Worm (Caenorhabditis elegans) whole organism, young adult: ENCODE measurements around the gene pas-2.

ENCODE experiments used
- B0035.1 ChIP-seq: sonication (generic microtip); optimal IDR thresholded peaks from 2 replicates; lab custom pipeline; 2016; ENCODE audit warnings: missing genetic modification characterization, mild to moderate bottlenecking, missing compliant biosample characterization, missing genotype, missing genetic modification reagents
- C17E4.6 ChIP-seq: fragments of 200-800 bp; sonication (Bioruptor generic); IDR thresholded peaks from 2 replicates; pipeline ENCODE4 v1.3.6; 2022; ENCODE audit warnings: missing genetic modification reagents, missing genetic modification characterization, missing compliant biosample characterization
- F10E7.11 ChIP-seq: sonication (generic microtip); optimal IDR thresholded peaks from 2 replicates; lab custom pipeline; 2017; ENCODE audit warnings: mild to moderate bottlenecking, missing genetic modification characterization, moderate library complexity, missing compliant biosample characterization
- F22D6.2 ChIP-seq: sonication (generic microtip); optimal IDR thresholded peaks from 2 replicates; lab custom pipeline; 2016; ENCODE audit warnings: mild to moderate bottlenecking, missing genetic modification characterization, missing compliant biosample characterization
- F33H1.4 ChIP-seq: fragments of 200-800 bp; sonication (Bioruptor generic); IDR thresholded peaks from 2 replicates; pipeline ENCODE4 v1.3.6; 2022; ENCODE audit warnings: missing genetic modification reagents, missing genetic modification characterization, missing compliant biosample characterization
- F49E8.2 ChIP-seq: sonication (generic microtip); optimal IDR thresholded peaks from 3 replicates; lab custom pipeline; 2017; ENCODE audit warnings: missing genetic modification characterization, mild to moderate bottlenecking, missing compliant biosample characterization, antibody characterized with exemption, moderate library complexity; ENCODE audit not compliant: insufficient read depth
- F55B11.4 ChIP-seq: sonication (generic microtip); optimal IDR thresholded peaks from 2 replicates; lab custom pipeline; 2016; ENCODE audit warnings: missing compliant biosample characterization, missing genetic modification characterization, borderline replicate concordance; ENCODE audit not compliant: insufficient read depth
- Y53G8AR.9 ChIP-seq: fragments of 200-800 bp; sonication (Bioruptor generic); conservative IDR thresholded peaks from 2 replicates; pipeline ENCODE4 v1.3.6; 2022; ENCODE audit warnings: missing genetic modification reagents, missing genetic modification characterization, missing compliant biosample characterization
- ZK185.1 ChIP-seq: sonication (generic microtip); optimal IDR thresholded peaks from 2 replicates; lab custom pipeline; 2016; ENCODE audit warnings: mild to moderate bottlenecking, missing genetic modification characterization, missing compliant biosample characterization; ENCODE audit not compliant: poor library complexity, severe bottlenecking
- athp-1 ChIP-seq: sonication (generic microtip); optimal IDR thresholded peaks from 2 replicates; lab custom pipeline; 2017; ENCODE audit warnings: mild to moderate bottlenecking, missing genetic modification characterization, missing compliant biosample characterization
- bed-1 ChIP-seq: fragments of 200-800 bp; sonication (Bioruptor generic); IDR thresholded peaks from 2 replicates; pipeline ENCODE4 v1.3.6; 2022; ENCODE audit warnings: missing genetic modification reagents, missing genetic modification characterization, missing compliant biosample characterization
- cebp-2 ChIP-seq: fragments of 200-800 bp; sonication (Bioruptor generic); IDR thresholded peaks from 2 replicates; pipeline ENCODE4 v1.3.6; 2022; ENCODE audit warnings: missing genetic modification characterization, missing compliant biosample characterization
- die-1 ChIP-seq: sonication (generic microtip); optimal IDR thresholded peaks from 2 replicates; lab custom pipeline; 2016; ENCODE audit warnings: missing genotype, mild to moderate bottlenecking, missing genetic modification characterization, missing compliant biosample characterization
- dox-1 ChIP-seq: fragments of 200-800 bp; sonication (Bioruptor generic); IDR thresholded peaks from 2 replicates; pipeline ENCODE4 v1.3.6; 2022; ENCODE audit warnings: missing genetic modification reagents, missing genetic modification characterization, missing compliant biosample characterization
- efl-1 ChIP-seq: fragments of 150-350 bp; optimal IDR thresholded peaks from 2 replicates; lab custom pipeline; 2014; ENCODE audit warnings: missing biosample characterization, missing genetic modification reagents, missing genetic modification characterization
- egl-18 ChIP-seq: fragments of 200-800 bp; sonication (Bioruptor generic); IDR thresholded peaks from 2 replicates; pipeline ENCODE4 v1.3.6; 2022; ENCODE audit warnings: missing genetic modification reagents, missing genetic modification characterization, missing compliant biosample characterization
- egl-44 ChIP-seq: fragments of 200-800 bp; sonication (Bioruptor generic); IDR thresholded peaks from 2 replicates; pipeline ENCODE4 v1.3.6; 2022; ENCODE audit warnings: missing genetic modification reagents, missing genetic modification characterization, missing compliant biosample characterization
- ets-4 ChIP-seq: fragments of 200-800 bp; sonication (Bioruptor generic); optimal IDR thresholded peaks from 2 replicates; lab custom pipeline; 2018; ENCODE audit warnings: mild to moderate bottlenecking, missing genetic modification characterization, missing compliant biosample characterization
- hmg-1.2 ChIP-seq: fragments of 200-800 bp; sonication (Bioruptor generic); IDR thresholded peaks from 2 replicates; pipeline ENCODE4 v1.3.6; 2022; ENCODE audit warnings: missing genetic modification reagents, missing genetic modification characterization, missing compliant biosample characterization
- hrde-1 ChIP-seq: sonication (generic microtip); optimal IDR thresholded peaks from 2 replicates; lab custom pipeline; 2016; ENCODE audit warnings: missing genetic modification characterization, mild to moderate bottlenecking, missing compliant biosample characterization, moderate library complexity, missing genotype, missing genetic modification reagents, borderline replicate concordance
- hsf-1 ChIP-seq: fragments of 200-800 bp; sonication (Bioruptor generic); IDR thresholded peaks from 2 replicates; pipeline ENCODE4 v1.3.6; 2022; ENCODE audit warnings: missing genetic modification reagents, missing genetic modification characterization, missing compliant biosample characterization
- lin-35 ChIP-seq, 3 experiments: fragments of 150-350 bp in 2 of 3; sonication (generic microtip) in 1 of 3; optimal IDR thresholded peaks; 2 replicates each; lab custom pipeline; 2014 to 2018; ENCODE audit warnings: missing biosample characterization in 3 of 3, missing genetic modification characterization in 3 of 3, missing genetic modification reagents in 3 of 3
- lin-54 ChIP-seq: fragments of 200-800 bp; sonication (Bioruptor generic); optimal IDR thresholded peaks from 2 replicates; lab custom pipeline; 2018; ENCODE audit warnings: mild to moderate bottlenecking, missing genetic modification characterization, missing compliant biosample characterization
- madf-6 ChIP-seq: fragments of 200-800 bp; sonication (Bioruptor generic); IDR thresholded peaks from 2 replicates; pipeline ENCODE4 v1.3.6; 2022; ENCODE audit warnings: missing genetic modification reagents, missing genetic modification characterization, missing compliant biosample characterization
- madf-8 ChIP-seq: fragments of 200-800 bp; sonication (Bioruptor generic); conservative IDR thresholded peaks from 2 replicates; pipeline ENCODE4 v1.3.6; 2022; ENCODE audit warnings: missing genetic modification reagents, missing genetic modification characterization, missing compliant biosample characterization
- mxl-1 ChIP-seq: sonication (generic microtip); optimal IDR thresholded peaks from 2 replicates; lab custom pipeline; 2016; ENCODE audit warnings: missing genetic modification characterization, missing compliant biosample characterization
- nfya-2 ChIP-seq: fragments of 200-800 bp; sonication (Bioruptor generic); IDR thresholded peaks from 2 replicates; pipeline ENCODE4 v1.3.6; 2022; ENCODE audit warnings: missing genetic modification reagents, missing genetic modification characterization, missing compliant biosample characterization
- nhr-120 ChIP-seq: fragments of 200-800 bp; sonication (Bioruptor generic); IDR thresholded peaks from 2 replicates; pipeline ENCODE4 v1.3.6; 2022; ENCODE audit warnings: missing genetic modification characterization, missing compliant biosample characterization
- nhr-27 ChIP-seq: fragments of 200-800 bp; sonication (Bioruptor generic); optimal IDR thresholded peaks from 2 replicates; lab custom pipeline; 2018; ENCODE audit warnings: mild to moderate bottlenecking, missing genetic modification characterization, moderate library complexity, missing compliant biosample characterization
- pha-4 ChIP-seq: fragments of 150-350 bp; sonication (generic microtip); optimal IDR thresholded peaks from 2 replicates; lab custom pipeline; 2014; ENCODE audit warnings: missing biosample characterization, missing genetic modification reagents, missing genetic modification characterization
- rcor-1 ChIP-seq: fragments of 200-800 bp; sonication (Bioruptor generic); IDR thresholded peaks from 2 replicates; pipeline ENCODE4 v1.3.6; 2022; ENCODE audit warnings: missing genetic modification reagents, missing genetic modification characterization, missing compliant biosample characterization
- rec-8 ChIP-seq, 2 experiments: sonication (generic microtip); optimal IDR thresholded peaks; 2 replicates each; lab custom pipeline; 2016; ENCODE audit warnings: mild to moderate bottlenecking in 2 of 2, missing genetic modification characterization in 2 of 2, missing genetic modification reagents in 2 of 2, missing genotype in 2 of 2, missing biosample characterization in 1 of 2, missing compliant biosample characterization in 1 of 2, moderate library complexity in 1 of 2
- snpc-1.3 ChIP-seq: sonication (generic microtip); optimal IDR thresholded peaks from 2 replicates; lab custom pipeline; 2017; ENCODE audit warnings: missing genetic modification characterization, mild to moderate bottlenecking, missing compliant biosample characterization, antibody characterized with exemption, moderate library complexity, missing genotype, missing genetic modification reagents; ENCODE audit not compliant: insufficient read depth
- tbx-9 ChIP-seq: sonication (generic microtip); optimal IDR thresholded peaks from 2 replicates; lab custom pipeline; 2016; ENCODE audit warnings: borderline replicate concordance, missing genetic modification characterization, inconsistent platforms, missing compliant biosample characterization
- tlf-1 ChIP-seq: fragments of 200-800 bp; sonication (Bioruptor generic); optimal IDR thresholded peaks from 2 replicates; lab custom pipeline; 2018; ENCODE audit warnings: mild to moderate bottlenecking, missing genetic modification characterization, missing compliant biosample characterization
- zim-3 ChIP-seq: sonication (generic microtip); optimal IDR thresholded peaks from 2 replicates; lab custom pipeline; 2017; ENCODE audit warnings: mild to moderate bottlenecking, missing genetic modification characterization, moderate library complexity, missing compliant biosample characterization
- ztf-25 ChIP-seq: fragments of 200-800 bp; sonication (Bioruptor generic); IDR thresholded peaks from 2 replicates; pipeline ENCODE4 v1.3.6; 2022; ENCODE audit warnings: missing genetic modification reagents, missing genetic modification characterization, missing compliant biosample characterization
- ztf-28 ChIP-seq: fragments of 200-800 bp; sonication (Bioruptor generic); IDR thresholded peaks from 2 replicates; pipeline ENCODE4 v1.3.6; 2022; ENCODE audit warnings: missing genetic modification reagents, missing genetic modification characterization, missing compliant biosample characterization
- ztf-6 ChIP-seq: fragments of 200-800 bp; sonication (Bioruptor generic); IDR thresholded peaks from 2 replicates; pipeline ENCODE4 v1.3.6; 2022; ENCODE audit warnings: missing genetic modification reagents, missing genetic modification characterization, missing compliant biosample characterization

The pas-2 gene

DNA sequence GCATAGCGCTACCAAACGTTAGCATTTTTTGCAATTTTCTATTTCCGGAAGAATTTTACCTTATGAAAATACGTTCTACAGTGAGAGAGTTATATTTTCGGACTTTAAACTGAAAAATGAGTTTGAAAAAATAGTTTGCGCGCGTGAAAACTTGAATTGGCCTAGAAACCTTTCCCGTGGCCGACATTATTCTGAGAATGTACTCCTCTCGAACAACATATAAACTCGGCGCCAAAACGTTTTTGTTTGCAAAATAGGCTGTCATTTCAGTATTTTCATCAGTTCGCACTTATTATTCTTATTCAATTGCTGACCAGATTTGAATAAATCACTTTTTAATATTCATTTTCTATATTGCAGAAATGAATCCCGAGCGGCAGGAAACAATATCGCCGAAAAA lies 33.4 kb upstream of the pas-2 start, which contains the start of the genes mre-11 and wdr-5.3 (continued):
- no peak for TF ChIP-seq tbx-9 (tag; lab: Kevin White, UChicago)
- peak; percentile 25; the same call in 1 of the 2 replicates for TF ChIP-seq F33H1.4
- peak; percentile 21; the same call in 1 of the 2 replicates for TF ChIP-seq hmg-1.2
- TF ChIP-seq rcor-1 (GFP tag; lab: Robert Waterston, UW) = peak; percentile 22; the same call in 1 of the 2 replicates
- no peak for TF ChIP-seq nhr-27
- TF ChIP-seq cebp-2 = no peak
- TF ChIP-seq ztf-6 (GFP tag; lab: Robert Waterston, UW) = peak; percentile 51; the same call in 1 of the 2 replicates
- TF ChIP-seq Y53G8AR.9 (GFP tag; lab: Robert Waterston, UW) = no peak
- TF ChIP-seq lin-35 (GFP tag; optimal IDR thresholded peaks at IDR 0.05; lab: Kevin White, UChicago) = no peak
- TF ChIP-seq efl-1 (GFP tag; lab: Kevin White, UChicago) = peak; percentile 85
- peak; percentile 65 for TF ChIP-seq madf-8 (GFP tag; lab: Robert Waterston, UW)
- TF ChIP-seq hsf-1 (GFP tag; lab: Robert Waterston, UW) = 0 out of 2 replicates have a peak, but pooled peaks have one; percentile 51
- no peak for TF ChIP-seq ztf-25 (GFP tag; lab: Robert Waterston, UW)
- 0 out of 2 replicates have a peak, but pooled peaks have one; percentile 10 for TF ChIP-seq ztf-28 (GFP tag; lab: Robert Waterston, UW)
- no peak for TF ChIP-seq F10E7.11
- no peak for TF ChIP-seq pha-4 (tag; lab: Kevin White, UChicago)
- TF ChIP-seq die-1 (tag; lab: Kevin White, UChicago) = no peak
- TF ChIP-seq madf-6 (GFP tag; lab: Robert Waterston, UW) = peak; percentile 79
- TF ChIP-seq egl-44 = no peak
- TF ChIP-seq lin-54 = peak; percentile 80
- peak; percentile 17 for TF ChIP-seq F49E8.2
- no peak for TF ChIP-seq F22D6.2 (tag; lab: Kevin White, UChicago)
- no peak for TF ChIP-seq B0035.1 (tag; lab: Kevin White, UChicago)
- TF ChIP-seq bed-1 = no peak
- peak; percentile 69; the same call in 1 of the 2 replicates for TF ChIP-seq dox-1 (GFP tag; lab: Robert Waterston, UW)
- TF ChIP-seq zim-3 (tag; lab: Kevin White, UChicago) = no peak
- peak; percentile 70 for TF ChIP-seq ZK185.1 (tag; lab: Kevin White, UChicago)
- peak; percentile 14 for TF ChIP-seq tlf-1 (GFP tag; lab: Kevin White, UChicago)

DNA sequence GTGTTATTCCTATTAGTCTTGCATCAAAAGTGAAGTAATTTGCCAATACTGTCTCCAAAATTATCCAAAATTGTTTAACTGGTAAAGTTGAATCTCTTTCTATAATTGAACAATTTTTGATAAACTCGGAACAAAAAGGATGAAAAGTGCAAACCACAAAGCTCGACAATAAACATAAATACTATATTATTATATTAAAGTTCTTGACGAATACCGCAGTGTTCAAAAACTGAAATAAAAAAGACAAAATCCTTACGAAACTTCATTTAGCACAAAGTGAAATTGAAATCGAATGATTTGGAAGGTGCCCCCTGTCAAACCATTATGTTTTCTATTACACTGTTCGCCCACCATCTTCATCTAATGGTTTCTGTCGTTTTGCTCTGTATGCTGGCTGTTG lies 28.8 kb upstream of the pas-2 start, which contains the start of gene ZC302.3:
TSS of gene ZC302.3 (minus strand) at position 101 of the 400 bp plus-strand sequence.
- TF ChIP-seq nhr-120 = no peak
- no peak for TF ChIP-seq mxl-1 (tag; lab: Kevin White, UChicago)
- no peak for TF ChIP-seq hrde-1 (tag; lab: Kevin White, UChicago)
- TF ChIP-seq F55B11.4 (tag; lab: Kevin White, UChicago) = no peak
- no peak for TF ChIP-seq nfya-2 (GFP tag; lab: Robert Waterston, UW)
- TF ChIP-seq ets-4 (GFP tag; lab: Kevin White, UChicago) = no peak
- no peak for TF ChIP-seq C17E4.6
- no peak for TF ChIP-seq athp-1 (tag; lab: Kevin White, UChicago)
- no peak for TF ChIP-seq egl-18
- no peak for TF ChIP-seq snpc-1.3 (tag; lab: Kevin White, UChicago)
- no peak for TF ChIP-seq ztf-25 (GFP tag; lab: Robert Waterston, UW)
- no peak for TF ChIP-seq F22D6.2 (tag; lab: Kevin White, UChicago)
- no peak for TF ChIP-seq F10E7.11
- no peak for TF ChIP-seq rec-8 (tag; optimal IDR thresholded peaks at IDR 0.05; lab: Kevin White, UChicago)
